Worm (Caenorhabditis elegans) whole organism, L3 larva: ENCODE results near the gene F26D11.12.

ENCODE experiments used
- R02D3.7 ChIP-seq: fragments of 150-350 bp; optimal IDR thresholded peaks from 2 replicates; lab custom pipeline; 2014; ENCODE audit warnings: missing biosample characterization, missing genetic modification characterization
- elt-1 ChIP-seq: fragments of 150-350 bp; optimal IDR thresholded peaks from 2 replicates; lab custom pipeline; 2014; ENCODE audit warnings: missing biosample characterization, missing genetic modification characterization
- lin-15B ChIP-seq: fragments of 150-350 bp; optimal IDR thresholded peaks from 2 replicates; lab custom pipeline; 2014; ENCODE audit warnings: missing biosample characterization, missing genetic modification characterization
- lin-39 ChIP-seq: fragments of 150-350 bp; optimal IDR thresholded peaks from 2 replicates; lab custom pipeline; 2018; ENCODE audit warnings: missing biosample characterization, missing genetic modification reagents, missing genetic modification characterization
- mdl-1 ChIP-seq: fragments of 150-350 bp; optimal IDR thresholded peaks from 2 replicates; lab custom pipeline; 2014; ENCODE audit warnings: missing biosample characterization, missing genetic modification characterization
- nfya-1 ChIP-seq: sonication (generic microtip); optimal IDR thresholded peaks from 2 replicates; lab custom pipeline; 2017; ENCODE audit warnings: missing genetic modification characterization, mild to moderate bottlenecking, missing compliant biosample characterization, antibody characterized with exemption, moderate library complexity; ENCODE audit not compliant: insufficient read depth
- nhr-237 ChIP-seq: fragments of 150-350 bp; optimal IDR thresholded peaks from 2 replicates; lab custom pipeline; 2014; ENCODE audit warnings: missing biosample characterization, missing genetic modification characterization
- skn-1 ChIP-seq: fragments of 150-350 bp; optimal IDR thresholded peaks from 2 replicates; lab custom pipeline; 2014; ENCODE audit warnings: missing biosample characterization, missing genetic modification characterization
- unc-39 ChIP-seq: sonication (generic microtip); optimal IDR thresholded peaks from 4 replicates; lab custom pipeline; 2017; ENCODE audit warnings: missing biosample characterization, missing genetic modification characterization
- zag-1 ChIP-seq: fragments of 150-350 bp; optimal IDR thresholded peaks from 2 replicates; lab custom pipeline; 2014; ENCODE audit warnings: missing biosample characterization, missing genetic modification characterization
- ztf-11 ChIP-seq: fragments of 150-350 bp; optimal IDR thresholded peaks from 2 replicates; lab custom pipeline; 2014; ENCODE audit warnings: missing biosample characterization, missing genetic modification characterization

DNA sequence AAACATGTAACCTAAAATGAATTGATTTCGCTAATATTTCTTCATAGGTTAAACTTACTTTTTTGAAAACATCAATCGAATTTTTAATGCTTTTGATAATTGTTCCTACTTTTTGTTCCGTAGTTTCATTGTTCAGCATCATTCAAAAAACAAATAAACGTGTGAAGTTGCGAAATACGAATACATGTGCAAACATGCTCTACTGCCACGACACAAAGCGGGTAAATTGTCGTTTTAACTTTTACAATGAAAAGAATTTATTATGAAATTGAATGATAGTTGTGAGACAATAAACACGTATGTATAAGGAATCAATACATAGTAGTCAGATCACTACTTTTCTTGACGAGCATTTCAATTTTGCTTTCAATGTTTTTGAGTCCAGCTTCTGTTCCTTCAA lies at the start of gene F26D11.12:
- TF ChIP-seq unc-39 (tag; lab: Kevin White, UChicago) (no peak), lin-39 (tag; lab: Kevin White, UChicago) (no peak), nhr-237 (tag; lab: Kevin White, UChicago) (no peak), lin-15B (peak; percentile 9), zag-1 (no peak), mdl-1 (tag; lab: Kevin White, UChicago) (no peak), skn-1 (no peak), R02D3.7 (tag; lab: Kevin White, UChicago) (no peak), elt-1 (tag; lab: Kevin White, UChicago) (no peak), nfya-1 (no peak), ztf-11 (tag; lab: Kevin White, UChicago) (no peak)
